Worm (Caenorhabditis elegans) whole organism, L1 larva: ENCODE data around the gene idpc-3.

Experiments used
- C04F5.9 ChIP-seq: sonication (generic microtip); optimal IDR thresholded peaks from 2 replicates; lab custom pipeline; 2016; ENCODE audit warnings: missing genetic modification characterization, missing compliant biosample characterization
- blmp-1 ChIP-seq: fragments of 150-350 bp; optimal IDR thresholded peaks from 2 replicates; lab custom pipeline; 2014; ENCODE audit warnings: missing biosample characterization, missing genetic modification characterization
- ceh-82 ChIP-seq, 3 experiments: fragments of 150-350 bp in 1 of 3; sonication (generic microtip) in 2 of 3; optimal IDR thresholded peaks; 2 replicates each; lab custom pipeline; 2014 to 2017; ENCODE audit warnings: missing biosample characterization in 3 of 3, missing genetic modification characterization in 3 of 3
- dpl-1 ChIP-seq, 3 experiments: fragments of 150-350 bp in 2 of 3; sonication (generic microtip) in 1 of 3; optimal IDR thresholded peaks; 2 replicates each; lab custom pipeline; 2014 to 2017; ENCODE audit warnings: missing biosample characterization in 3 of 3, missing genetic modification characterization in 3 of 3, missing genetic modification reagents in 3 of 3
- efl-3 ChIP-seq: fragments of 200-800 bp; sonication (Bioruptor generic); optimal IDR thresholded peaks from 2 replicates; lab custom pipeline; 2018; ENCODE audit warnings: mild to moderate bottlenecking, missing genetic modification characterization, missing compliant biosample characterization
- elt-2 ChIP-seq: sonication (generic microtip); optimal IDR thresholded peaks from 2 replicates; lab custom pipeline; 2016; ENCODE audit warnings: missing genetic modification characterization, mild to moderate bottlenecking, inconsistent platforms, missing compliant biosample characterization, missing genetic modification reagents
- hlh-17 ChIP-seq: fragments of 200-800 bp; sonication (Bioruptor generic); optimal IDR thresholded peaks from 2 replicates; lab custom pipeline; 2018; ENCODE audit warnings: missing genetic modification characterization, mild to moderate bottlenecking, missing compliant biosample characterization, moderate library complexity, borderline replicate concordance
- hpl-2 ChIP-seq: fragments of 150-350 bp; optimal IDR thresholded peaks from 2 replicates; lab custom pipeline; 2014; ENCODE audit warnings: missing biosample characterization, missing genetic modification reagents, missing genetic modification characterization
- irx-1 ChIP-seq: sonication (generic microtip); optimal IDR thresholded peaks from 2 replicates; lab custom pipeline; 2016; ENCODE audit warnings: missing genetic modification characterization, missing compliant biosample characterization
- lin-13 ChIP-seq: fragments of 150-350 bp; optimal IDR thresholded peaks from 2 replicates; lab custom pipeline; 2014; ENCODE audit warnings: missing biosample characterization, missing genetic modification reagents, missing genetic modification characterization
- lir-3 ChIP-seq: sonication (generic microtip); optimal IDR thresholded peaks from 2 replicates; lab custom pipeline; 2016; ENCODE audit warnings: mild to moderate bottlenecking, missing genetic modification characterization, moderate library complexity, missing compliant biosample characterization; ENCODE audit not compliant: poor library complexity
- lsy-2 ChIP-seq, 2 experiments: fragments of 150-350 bp; optimal IDR thresholded peaks; 2 replicates each; lab custom pipeline; 2014; ENCODE audit warnings: missing biosample characterization in 2 of 2, missing genetic modification characterization in 2 of 2
- mdl-1 ChIP-seq, 2 experiments: fragments of 150-350 bp; optimal IDR thresholded peaks; 2 replicates each; lab custom pipeline; 2014 to 2017; ENCODE audit warnings: missing biosample characterization in 2 of 2, missing genetic modification characterization in 2 of 2, inconsistent platforms in 1 of 2
- nhr-20 ChIP-seq: sonication (generic microtip); optimal IDR thresholded peaks from 2 replicates; lab custom pipeline; 2016; ENCODE audit warnings: mild to moderate bottlenecking, missing genetic modification characterization, missing compliant biosample characterization
- nhr-47 ChIP-seq: sonication (generic microtip); optimal IDR thresholded peaks from 2 replicates; lab custom pipeline; 2016; ENCODE audit warnings: mild to moderate bottlenecking, missing genetic modification characterization, moderate library complexity, missing compliant biosample characterization
- nhr-76 ChIP-seq: sonication (generic microtip); optimal IDR thresholded peaks from 2 replicates; lab custom pipeline; 2017; ENCODE audit warnings: missing biosample characterization, missing genetic modification characterization
- nhr-90 ChIP-seq: sonication (generic microtip); optimal IDR thresholded peaks from 2 replicates; lab custom pipeline; 2016; ENCODE audit warnings: mild to moderate bottlenecking, missing genetic modification characterization, missing compliant biosample characterization; ENCODE audit not compliant: poor library complexity
- pag-3 ChIP-seq: sonication (generic microtip); optimal IDR thresholded peaks from 2 replicates; lab custom pipeline; 2017; ENCODE audit warnings: missing genetic modification characterization, mild to moderate bottlenecking, missing compliant biosample characterization, antibody characterized with exemption, borderline replicate concordance; ENCODE audit not compliant: insufficient read depth
- pqm-1 ChIP-seq: sonication (generic microtip); optimal IDR thresholded peaks from 3 replicates; lab custom pipeline; 2017; ENCODE audit warnings: missing biosample characterization, missing genetic modification characterization
- skn-1 ChIP-seq: fragments of 150-350 bp; optimal IDR thresholded peaks from 2 replicates; lab custom pipeline; 2014; ENCODE audit warnings: missing biosample characterization, missing genetic modification characterization
- snpc-4 ChIP-seq: fragments of 150-350 bp; optimal IDR thresholded peaks from 2 replicates; lab custom pipeline; 2014; ENCODE audit warnings: missing biosample characterization, missing genetic modification characterization
- sup-37 ChIP-seq: fragments of 200-800 bp; sonication (Bioruptor generic); optimal IDR thresholded peaks from 2 replicates; lab custom pipeline; 2018; ENCODE audit warnings: mild to moderate bottlenecking, missing genetic modification characterization, missing compliant biosample characterization
- swsn-7 ChIP-seq: sonication (generic microtip); optimal IDR thresholded peaks from 2 replicates; lab custom pipeline; 2016; ENCODE audit warnings: missing genetic modification characterization, missing compliant biosample characterization
- unc-130 ChIP-seq: fragments of 150-350 bp; optimal IDR thresholded peaks from 2 replicates; lab custom pipeline; 2017; ENCODE audit warnings: missing biosample characterization, missing genetic modification characterization, inconsistent platforms
- unc-86 ChIP-seq: sonication (generic microtip); optimal IDR thresholded peaks from 2 replicates; lab custom pipeline; 2016; ENCODE audit warnings: missing genetic modification characterization, missing compliant biosample characterization
- zag-1 ChIP-seq: fragments of 150-350 bp; optimal IDR thresholded peaks from 2 replicates; lab custom pipeline; 2014; ENCODE audit warnings: missing biosample characterization, missing genetic modification characterization
- ztf-4 ChIP-seq: fragments of 150-350 bp; optimal IDR thresholded peaks from 2 replicates; lab custom pipeline; 2014; ENCODE audit warnings: missing biosample characterization, missing genetic modification characterization

The idpc-3 gene

DNA sequence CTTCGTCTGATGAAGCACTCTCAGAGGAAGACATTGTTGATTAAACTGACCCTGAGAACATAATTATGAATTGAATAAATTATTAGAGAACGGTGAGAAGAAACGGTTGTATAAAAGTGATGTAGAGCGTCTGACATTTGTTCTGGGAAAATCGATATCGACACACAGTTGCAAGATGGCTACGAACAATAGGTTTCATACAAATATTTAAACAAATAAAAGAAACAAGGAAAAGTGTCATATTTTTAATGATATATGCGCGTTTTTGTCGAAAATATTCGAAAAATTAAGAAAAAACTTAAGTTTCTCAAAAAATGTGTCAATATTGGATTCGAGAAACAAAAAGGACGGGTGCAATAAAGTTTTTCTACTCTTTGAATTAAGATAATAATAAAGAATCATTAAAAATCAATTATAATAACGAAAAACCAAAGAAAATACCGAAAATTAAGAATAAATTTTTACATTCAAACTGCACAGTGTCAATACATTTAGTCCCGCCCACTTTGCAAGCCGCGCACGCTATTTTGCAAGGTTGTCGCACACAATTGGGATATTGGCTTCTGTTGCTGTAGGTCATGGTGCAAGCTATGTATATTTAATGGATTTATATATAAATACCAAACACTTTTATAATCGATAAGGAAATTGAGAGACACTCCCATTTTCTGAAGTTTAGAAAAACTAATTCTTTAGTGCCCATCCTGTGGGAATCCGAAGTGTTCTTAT lies 46.3 kb downstream of the idpc-3 start, which contains the start of gene rtfo-1 (continued):
- TF ChIP-seq ztf-4 (tag; lab: Kevin White, UChicago) (peak; percentile 47), snpc-4 (tag; lab: Kevin White, UChicago) (peak; percentile 38), ceh-82 (tag; optimal IDR thresholded peaks at IDR 0.05; lab: Kevin White, UChicago) (peak; percentile 7 to 36 (median 35)), zag-1 (tag; lab: Kevin White, UChicago) (no peak), hpl-2 (GFP tag; lab: Kevin White, UChicago) (peak; percentile 38), hlh-17 (no peak), unc-130 (tag; lab: Kevin White, UChicago) (peak; percentile 44), nhr-90 (peak; percentile 69), swsn-7 (tag; lab: Kevin White, UChicago) (peak; percentile 56), C04F5.9 (tag; lab: Kevin White, UChicago) (no peak), irx-1 (peak; percentile 30), lin-13 (peak; percentile 38), pqm-1 (tag; lab: Kevin White, UChicago) (no peak), unc-86 (tag; lab: Kevin White, UChicago) (peak; percentile 23), blmp-1 (tag; lab: Kevin White, UChicago) (peak; percentile 28), skn-1 (peak; percentile 58), sup-37 (GFP tag; lab: Kevin White, UChicago) (no peak), nhr-76 (tag; lab: Kevin White, UChicago) (no peak), lsy-2 (tag; optimal IDR thresholded peaks at IDR 0.05; lab: Kevin White, UChicago) (peak; percentile 36 to 41), nhr-47 (peak; percentile 58), nhr-20 (peak; percentile 45), dpl-1 (GFP tag; optimal IDR thresholded peaks at IDR 0.05; lab: Kevin White, UChicago) (peak; percentile 30 to 50 (median 47)), elt-2 (tag; lab: Kevin White, UChicago) (peak; percentile 22), mdl-1 (tag; optimal IDR thresholded peaks at IDR 0.05; lab: Kevin White, UChicago) (peak in 1 of 2 experiments; percentile 48), pag-3 (no peak), efl-3 (no peak), lir-3 (tag; lab: Kevin White, UChicago) (peak; percentile 31)
